Fruit fly (Drosophila melanogaster) whole organism, embryonic: ENCODE data around the gene Prosalpha6.

Source experiments
- Adf1 ChIP-seq: fragments of 200-800 bp; sonication (Bioruptor generic); IDR thresholded peaks from 2 replicates; pipeline ENCODE4 v1.3.6; 2022; ENCODE audit warnings: missing biosample characterization, missing genetic modification characterization
- Atf3 ChIP-seq: fragments of 200-800 bp; sonication (Bioruptor generic); optimal IDR thresholded peaks from 3 replicates; lab custom pipeline; 2016; ENCODE audit warnings: missing biosample characterization, missing genetic modification characterization
- B-H2 ChIP-seq: fragments of 200-800 bp; sonication (Bioruptor generic); optimal IDR thresholded peaks from 2 replicates; lab custom pipeline; 2018; ENCODE audit warnings: missing biosample characterization, mild to moderate bottlenecking, missing genetic modification characterization
- BEAF-32 ChIP-seq: fragments of 200-800 bp; sonication (Bioruptor generic); optimal IDR thresholded peaks from 3 replicates; lab custom pipeline; 2017; ENCODE audit warnings: missing biosample characterization, missing genetic modification characterization, mild to moderate bottlenecking, moderate library complexity, missing genetic modification reagents
- Bdp1 ChIP-seq: fragments of 200-800 bp; sonication (Bioruptor generic); optimal IDR thresholded peaks from 3 replicates; lab custom pipeline; 2016; ENCODE audit warnings: missing biosample characterization, missing genetic modification characterization
- CG10366 ChIP-seq: fragments of 200-800 bp; sonication (Bioruptor generic); IDR thresholded peaks from 2 replicates; pipeline ENCODE4 v1.3.6; 2022; ENCODE audit warnings: missing biosample characterization, missing genetic modification characterization
- CG10431 ChIP-seq: fragments of 200-800 bp; sonication (Bioruptor generic); optimal IDR thresholded peaks from 3 replicates; lab custom pipeline; 2018; ENCODE audit warnings: missing biosample characterization, mild to moderate bottlenecking, missing genetic modification characterization
- CG11504 ChIP-seq: fragments of 200-800 bp; sonication (Bioruptor generic); optimal IDR thresholded peaks from 3 replicates; lab custom pipeline; 2019; ENCODE audit warnings: missing biosample characterization, mild to moderate bottlenecking, missing genetic modification characterization, moderate library complexity
- CG14050 ChIP-seq: fragments of 200-800 bp; sonication (Bioruptor generic); IDR thresholded peaks from 3 replicates; pipeline ENCODE4 v1.3.6; 2022; ENCODE audit warnings: missing biosample characterization, missing genetic modification characterization
- CG17186 ChIP-seq: fragments of 200-800 bp; sonication (Bioruptor generic); optimal IDR thresholded peaks from 3 replicates; lab custom pipeline; 2017; ENCODE audit warnings: missing biosample characterization, missing genetic modification reagents, missing genetic modification characterization
- CG17612 ChIP-seq: fragments of 200-800 bp; sonication (Bioruptor generic); IDR thresholded peaks from 2 replicates; pipeline ENCODE4 v1.3.6; 2022; ENCODE audit warnings: missing biosample characterization, missing genetic modification characterization
- CG32767 ChIP-seq: fragments of 200-800 bp; sonication (Bioruptor generic); IDR thresholded peaks from 2 replicates; pipeline ENCODE4 v1.3.6; 2022; ENCODE audit warnings: missing biosample characterization, missing genetic modification characterization
- CG33213 ChIP-seq: fragments of 200-800 bp; sonication (Bioruptor generic); optimal IDR thresholded peaks from 3 replicates; lab custom pipeline; 2016; ENCODE audit warnings: missing biosample characterization, missing genetic modification characterization
- CG3407 ChIP-seq: fragments of 200-800 bp; sonication (Bioruptor generic); optimal IDR thresholded peaks from 2 replicates; lab custom pipeline; 2018; ENCODE audit warnings: missing biosample characterization, mild to moderate bottlenecking, missing genetic modification characterization
- CG4424 ChIP-seq: fragments of 200-800 bp; sonication (Bioruptor generic); optimal IDR thresholded peaks from 3 replicates; lab custom pipeline; 2016; ENCODE audit warnings: missing biosample characterization, missing genetic modification characterization
- CG4854 ChIP-seq: fragments of 200-800 bp; sonication (Bioruptor generic); optimal IDR thresholded peaks from 2 replicates; lab custom pipeline; 2016; ENCODE audit warnings: missing biosample characterization, missing genetic modification characterization, inconsistent platforms
- CG6683 ChIP-seq: fragments of 200-800 bp; sonication (Bioruptor generic); optimal IDR thresholded peaks from 2 replicates; lab custom pipeline; 2017; ENCODE audit warnings: missing biosample characterization, mild to moderate bottlenecking, missing genetic modification characterization, missing genetic modification reagents
- CG6813 ChIP-seq: fragments of 200-800 bp; sonication (Bioruptor generic); optimal IDR thresholded peaks from 2 replicates; lab custom pipeline; 2017; ENCODE audit warnings: missing biosample characterization, missing genetic modification characterization, mild to moderate bottlenecking, moderate library complexity, missing genetic modification reagents
- CG8089 ChIP-seq: fragments of 200-800 bp; sonication (Bioruptor generic); optimal IDR thresholded peaks from 3 replicates; lab custom pipeline; 2016; ENCODE audit warnings: missing biosample characterization, missing genetic modification characterization
- Fer3 ChIP-seq: fragments of 200-800 bp; sonication (Bioruptor generic); optimal IDR thresholded peaks from 2 replicates; lab custom pipeline; 2018; ENCODE audit warnings: missing biosample characterization, mild to moderate bottlenecking, missing genetic modification characterization, moderate library complexity
- GATAe ChIP-seq: fragments of 200-800 bp; sonication (Bioruptor generic); conservative IDR thresholded peaks from 2 replicates; pipeline ENCODE4 v1.3.6; 2022; ENCODE audit warnings: missing biosample characterization, missing genetic modification characterization
- H2.0 ChIP-seq: fragments of 200-800 bp; sonication (Bioruptor generic); IDR thresholded peaks from 2 replicates; pipeline ENCODE4 v1.3.6; 2022; ENCODE audit warnings: missing biosample characterization, missing genetic modification characterization
- HHEX ChIP-seq: fragments of 200-800 bp; sonication (Bioruptor generic); optimal IDR thresholded peaks from 3 replicates; lab custom pipeline; 2017; ENCODE audit warnings: missing biosample characterization, mild to moderate bottlenecking, missing genetic modification characterization, missing genetic modification reagents
- Mad ChIP-seq: fragments of 200-800 bp; sonication (Bioruptor generic); optimal IDR thresholded peaks from 2 replicates; lab custom pipeline; 2016; ENCODE audit warnings: missing biosample characterization, missing genetic modification characterization
- Mes4 ChIP-seq: fragments of 200-800 bp; sonication (Bioruptor generic); optimal IDR thresholded peaks from 2 replicates; lab custom pipeline; 2016; ENCODE audit warnings: missing biosample characterization, missing genetic modification characterization
- NC2α ChIP-seq: fragments of 200-800 bp; sonication (Bioruptor generic); optimal IDR thresholded peaks from 2 replicates; lab custom pipeline; 2016; ENCODE audit warnings: missing biosample characterization, missing genetic modification characterization
- Optix ChIP-seq: fragments of 200-800 bp; sonication (Bioruptor generic); IDR thresholded peaks from 3 replicates; pipeline ENCODE4 v1.3.6; 2022; ENCODE audit warnings: missing biosample characterization, missing genetic modification characterization
- PHDP ChIP-seq: fragments of 200-800 bp; sonication (Bioruptor generic); optimal IDR thresholded peaks from 3 replicates; lab custom pipeline; 2018; ENCODE audit warnings: missing biosample characterization, mild to moderate bottlenecking, missing genetic modification characterization, moderate library complexity
- Pdp1 ChIP-seq, 2 experiments: fragments of 200-800 bp; sonication (Bioruptor generic); optimal IDR thresholded peaks; 3 replicates each; lab custom pipeline; 2016; ENCODE audit warnings: missing biosample characterization in 2 of 2, missing genetic modification characterization in 2 of 2, mild to moderate bottlenecking in 1 of 2, moderate library complexity in 1 of 2
- Side ChIP-seq: fragments of 200-800 bp; sonication (Bioruptor generic); optimal IDR thresholded peaks from 2 replicates; lab custom pipeline; 2016; ENCODE audit warnings: missing biosample characterization, missing genetic modification characterization
- Six4 ChIP-seq: fragments of 200-800 bp; sonication (Bioruptor generic); optimal IDR thresholded peaks from 2 replicates; lab custom pipeline; 2016; ENCODE audit warnings: missing biosample characterization, missing genetic modification characterization
- Spps ChIP-seq: fragments of 200-800 bp; sonication (Bioruptor generic); optimal IDR thresholded peaks from 2 replicates; lab custom pipeline; 2018; ENCODE audit warnings: missing biosample characterization, mild to moderate bottlenecking, missing genetic modification characterization
- Ssrp ChIP-seq: fragments of 200-800 bp; sonication (Bioruptor generic); optimal IDR thresholded peaks from 2 replicates; lab custom pipeline; 2018; ENCODE audit warnings: missing biosample characterization, mild to moderate bottlenecking, missing genetic modification characterization, moderate library complexity
- aop ChIP-seq: fragments of 200-800 bp; sonication (Bioruptor generic); IDR thresholded peaks from 2 replicates; pipeline ENCODE4 v1.3.6; 2022; ENCODE audit warnings: missing biosample characterization, missing genetic modification characterization
- az2 ChIP-seq: fragments of 200-800 bp; sonication (Bioruptor generic); optimal IDR thresholded peaks from 3 replicates; lab custom pipeline; 2016; ENCODE audit warnings: missing biosample characterization, missing genetic modification characterization
- bigmax ChIP-seq: fragments of 200-800 bp; sonication (Bioruptor generic); optimal IDR thresholded peaks from 2 replicates; lab custom pipeline; 2018; ENCODE audit warnings: missing biosample characterization, mild to moderate bottlenecking, missing genetic modification characterization
- cad ChIP-seq: fragments of >200 bp; optimal IDR thresholded peaks from 2 replicates; lab custom pipeline; 2017; ENCODE audit warnings: missing biosample characterization, missing genetic modification characterization
- cato ChIP-seq: fragments of 200-800 bp; sonication (Bioruptor generic); optimal IDR thresholded peaks from 2 replicates; lab custom pipeline; 2016; ENCODE audit warnings: missing biosample characterization, missing genetic modification characterization, borderline replicate concordance
- exex ChIP-seq: fragments of 200-800 bp; sonication (Bioruptor generic); optimal IDR thresholded peaks from 4 replicates; lab custom pipeline; 2018; ENCODE audit warnings: missing biosample characterization, mild to moderate bottlenecking, missing genetic modification characterization, moderate library complexity
- fd64A ChIP-seq: fragments of 200-800 bp; sonication (Bioruptor generic); optimal IDR thresholded peaks from 3 replicates; lab custom pipeline; 2018; ENCODE audit warnings: missing biosample characterization, mild to moderate bottlenecking, missing genetic modification characterization
- grau ChIP-seq: fragments of 200-800 bp; optimal IDR thresholded peaks from 3 replicates; lab custom pipeline; 2019; ENCODE audit warnings: missing biosample characterization, mild to moderate bottlenecking, missing genetic modification characterization, moderate library complexity
- gro ChIP-seq: fragments of 200-800 bp; sonication (Bioruptor generic); optimal IDR thresholded peaks from 2 replicates; lab custom pipeline; 2016; ENCODE audit warnings: missing biosample characterization, missing genetic modification characterization
- kni ChIP-seq: fragments of 200-800 bp; sonication (Bioruptor generic); optimal IDR thresholded peaks from 3 replicates; lab custom pipeline; 2017; ENCODE audit warnings: mild to moderate bottlenecking, missing biosample characterization, missing genetic modification reagents, missing genetic modification characterization
- nau ChIP-seq: fragments of 200-800 bp; sonication (Bioruptor generic); optimal IDR thresholded peaks from 3 replicates; lab custom pipeline; 2017; ENCODE audit warnings: missing biosample characterization, mild to moderate bottlenecking, missing genetic modification characterization, missing genetic modification reagents
- oc ChIP-seq: fragments of 200-800 bp; sonication (Bioruptor generic); optimal IDR thresholded peaks from 2 replicates; lab custom pipeline; 2018; ENCODE audit warnings: missing biosample characterization, mild to moderate bottlenecking, missing genetic modification characterization, moderate library complexity
- p53 ChIP-seq: fragments of 200-800 bp; sonication (Bioruptor generic); optimal IDR thresholded peaks from 2 replicates; lab custom pipeline; 2016; ENCODE audit warnings: missing biosample characterization, missing genetic modification characterization
- ro ChIP-seq: fragments of 200-800 bp; sonication (Bioruptor generic); IDR thresholded peaks from 2 replicates; pipeline ENCODE4 v1.3.6; 2022; ENCODE audit warnings: missing biosample characterization, missing genetic modification characterization
- sens-2 ChIP-seq: fragments of 200-800 bp; sonication (Bioruptor generic); IDR thresholded peaks from 2 replicates; pipeline ENCODE4 v1.3.6; 2022; ENCODE audit warnings: missing biosample characterization, missing genetic modification characterization
- stc ChIP-seq: fragments of 200-800 bp; sonication (Bioruptor generic); IDR thresholded peaks from 2 replicates; pipeline ENCODE4 v1.3.6; 2022; ENCODE audit warnings: missing biosample characterization, missing genetic modification characterization
- twi ChIP-seq: fragments of 200-800 bp; optimal IDR thresholded peaks from 2 replicates; lab custom pipeline; 2019; ENCODE audit warnings: missing biosample characterization, mild to moderate bottlenecking, missing genetic modification characterization, moderate library complexity
- vfl ChIP-seq: fragments of 200-800 bp; sonication (Bioruptor generic); optimal IDR thresholded peaks from 2 replicates; lab custom pipeline; 2016; ENCODE audit warnings: missing biosample characterization, missing genetic modification characterization

Prosalpha6 gene

DNA sequence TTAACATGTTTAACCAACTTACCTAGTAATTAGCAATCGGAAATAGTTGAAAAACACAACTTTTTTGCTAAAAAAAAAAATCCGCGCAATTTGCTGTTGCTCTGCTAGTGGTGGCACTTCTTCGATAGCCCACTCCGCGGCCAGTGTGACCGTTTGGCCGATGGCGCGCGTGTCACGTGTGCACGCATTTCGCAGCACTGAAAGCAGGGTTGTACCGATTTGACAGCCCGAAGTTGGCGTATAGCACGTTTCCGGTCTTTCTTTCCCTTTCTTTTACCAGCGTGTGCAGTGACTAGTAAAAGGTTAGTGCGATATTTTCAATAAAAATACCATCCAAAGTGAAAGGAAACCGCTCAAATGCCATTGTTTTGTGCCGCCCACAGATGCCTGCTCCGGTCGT is 20.3 kb upstream of the Prosalpha6 start, which contains the start of the genes Ripalpha and RpL7 (continued):
- TF ChIP-seq nau (GFP tag; lab: Kevin White, UChicago), result peak; percentile 99
- peak; percentile 94 for TF ChIP-seq Bdp1 (GFP tag; lab: Kevin White, UChicago)
- TF ChIP-seq vfl (GFP tag; lab: Kevin White, UChicago), result peak; percentile 97
- peak; percentile 99 for TF ChIP-seq CG33213
- TF ChIP-seq cad (GFP tag; lab: Kevin White, UChicago), result no peak
- TF ChIP-seq grau (tag; lab: Kevin White, UChicago), result peak; percentile 88
- peak; percentile 90 for TF ChIP-seq Spps
- peak; percentile 95 for TF ChIP-seq CG14050 (GFP tag; lab: Robert Waterston, UW)
- TF ChIP-seq GATAe (GFP tag; lab: Robert Waterston, UW), result peak; percentile 81
- peak; percentile 95 for TF ChIP-seq cato
- TF ChIP-seq Atf3 (GFP tag; lab: Kevin White, UChicago), result peak; percentile 97
- TF ChIP-seq Pdp1 (GFP tag; optimal IDR thresholded peaks at IDR 0.05; lab: Kevin White, UChicago), result peak; percentile 96 to 97
- TF ChIP-seq CG8089 (GFP tag; lab: Kevin White, UChicago), result peak; percentile 98
- peak; percentile 98 for TF ChIP-seq Side (GFP tag; lab: Kevin White, UChicago)
- no peak for TF ChIP-seq CG11504
- peak; percentile 88 for TF ChIP-seq ro
- peak; percentile 94 for TF ChIP-seq CG17612 (GFP tag; lab: Robert Waterston, UW)
- peak; percentile 96 for TF ChIP-seq az2 (GFP tag; lab: Kevin White, UChicago)
- TF ChIP-seq gro, result peak; percentile 98
- peak; percentile 100 for TF ChIP-seq Mes4 (GFP tag; lab: Kevin White, UChicago)
- peak; percentile 97 for TF ChIP-seq Fer3
- peak; percentile 99 for TF ChIP-seq CG6813 (GFP tag; lab: Kevin White, UChicago)
- peak; percentile 99 for TF ChIP-seq kni (GFP tag; lab: Kevin White, UChicago)
- TF ChIP-seq HHEX (GFP tag; lab: Kevin White, UChicago), result peak; percentile 99
- TF ChIP-seq Six4 (GFP tag; lab: Kevin White, UChicago), result peak; percentile 89
- peak; percentile 99 for TF ChIP-seq B-H2 (GFP tag; lab: Kevin White, UChicago)
- peak; percentile 99 for TF ChIP-seq CG17186 (GFP tag; lab: Kevin White, UChicago)
- peak; percentile 77 for TF ChIP-seq CG32767 (GFP tag; lab: Robert Waterston, UW)
- peak; percentile 96 for TF ChIP-seq CG10366 (GFP tag; lab: Robert Waterston, UW)
- peak; percentile 78 for TF ChIP-seq exex (tag; lab: Kevin White, UChicago)
- peak; percentile 98 for TF ChIP-seq BEAF-32
- peak; percentile 98 for TF ChIP-seq CG3407 (GFP tag; lab: Kevin White, UChicago)
- peak; percentile 85 for TF ChIP-seq aop (GFP tag; lab: Robert Waterston, UW)
- peak; percentile 98 for TF ChIP-seq p53 (GFP tag; lab: Kevin White, UChicago)
- peak; percentile 97 for TF ChIP-seq CG4424 (GFP tag; lab: Kevin White, UChicago)
- TF ChIP-seq PHDP, result peak; percentile 96
- TF ChIP-seq CG6683, result peak; percentile 98
- TF ChIP-seq stc, result peak; percentile 90
- TF ChIP-seq bigmax (GFP tag; lab: Kevin White, UChicago), result peak; percentile 92
- TF ChIP-seq CG10431 (GFP tag; lab: Kevin White, UChicago), result peak; percentile 97
- TF ChIP-seq Ssrp (tag; lab: Kevin White, UChicago), result peak; percentile 84
- TF ChIP-seq Adf1 (GFP tag; lab: Robert Waterston, UW), result peak; percentile 86
- peak; percentile 99 for TF ChIP-seq Mad (GFP tag; lab: Kevin White, UChicago)
- TF ChIP-seq sens-2 (GFP tag; lab: Robert Waterston, UW), result peak; percentile 96
- TF ChIP-seq H2.0 (GFP tag; lab: Robert Waterston, UW), result peak; percentile 94
- peak; percentile 97 for TF ChIP-seq fd64A (GFP tag; lab: Kevin White, UChicago)
- peak; percentile 80 for TF ChIP-seq twi (tag; lab: Kevin White, UChicago)
- peak; percentile 97 for TF ChIP-seq NC2α
- TF ChIP-seq CG4854, result peak; percentile 97
- peak; percentile 95 for TF ChIP-seq Optix (GFP tag; lab: Robert Waterston, UW)
- TF ChIP-seq oc (tag; lab: Kevin White, UChicago), result peak; percentile 94
